Worm (Caenorhabditis elegans) whole organism, young adult: ENCODE results near the gene C46C2.5.

Experiments used
- C06A6.2 ChIP-seq: fragments of 200-800 bp; sonication (Bioruptor generic); conservative IDR thresholded peaks from 2 replicates; pipeline ENCODE4 v1.3.6; 2022; ENCODE audit warnings: missing genetic modification characterization, missing compliant biosample characterization
- F49E8.2 ChIP-seq: sonication (generic microtip); optimal IDR thresholded peaks from 3 replicates; lab custom pipeline; 2017; ENCODE audit warnings: missing genetic modification characterization, mild to moderate bottlenecking, missing compliant biosample characterization, antibody characterized with exemption, moderate library complexity; ENCODE audit not compliant: insufficient read depth
- F52B5.7 ChIP-seq: sonication (generic microtip); optimal IDR thresholded peaks from 2 replicates; lab custom pipeline; 2016; ENCODE audit warnings: mild to moderate bottlenecking, missing genetic modification characterization, missing compliant biosample characterization
- K11D2.4 ChIP-seq: fragments of 200-800 bp; sonication (Bioruptor generic); IDR thresholded peaks from 2 replicates; pipeline ENCODE4 v1.3.6; 2022; ENCODE audit warnings: missing genetic modification reagents, missing genetic modification characterization, missing compliant biosample characterization
- T07F8.4 ChIP-seq: sonication (generic microtip); optimal IDR thresholded peaks from 2 replicates; lab custom pipeline; 2016; ENCODE audit warnings: mild to moderate bottlenecking, missing genetic modification characterization, moderate library complexity, missing compliant biosample characterization
- Y53G8AR.9 ChIP-seq: fragments of 200-800 bp; sonication (Bioruptor generic); conservative IDR thresholded peaks from 2 replicates; pipeline ENCODE4 v1.3.6; 2022; ENCODE audit warnings: missing genetic modification reagents, missing genetic modification characterization, missing compliant biosample characterization
- Y67H2A.10 ChIP-seq: fragments of 200-800 bp; sonication (Bioruptor generic); conservative IDR thresholded peaks from 2 replicates; pipeline ENCODE4 v1.3.6; 2022; ENCODE audit warnings: missing genetic modification reagents, missing genetic modification characterization, missing compliant biosample characterization
- Y79H2A.3 ChIP-seq: fragments of 200-800 bp; sonication (Bioruptor generic); conservative IDR thresholded peaks from 2 replicates; pipeline ENCODE4 v1.3.6; 2022; ENCODE audit warnings: missing genetic modification reagents, missing genetic modification characterization, missing compliant biosample characterization
- akir-1 ChIP-seq: fragments of 200-800 bp; sonication (Bioruptor generic); optimal IDR thresholded peaks from 2 replicates; lab custom pipeline; 2018; ENCODE audit warnings: mild to moderate bottlenecking, missing genetic modification characterization, moderate library complexity, missing compliant biosample characterization
- ama-1 ChIP-seq, 3 experiments: fragments of 150-350 bp in 1 of 3; sonication (generic microtip) in 2 of 3; optimal IDR thresholded peaks; 2 replicates each; lab custom pipeline; 2014 to 2018; ENCODE audit warnings: missing biosample characterization in 2 of 3, missing genetic modification characterization in 2 of 3, missing genetic modification reagents in 2 of 3
- aptf-3 ChIP-seq: fragments of 200-800 bp; sonication (Bioruptor generic); IDR thresholded peaks from 2 replicates; pipeline ENCODE4 v1.3.6; 2022; ENCODE audit warnings: missing genetic modification characterization, missing compliant biosample characterization
- bed-1 ChIP-seq: fragments of 200-800 bp; sonication (Bioruptor generic); IDR thresholded peaks from 2 replicates; pipeline ENCODE4 v1.3.6; 2022; ENCODE audit warnings: missing genetic modification reagents, missing genetic modification characterization, missing compliant biosample characterization
- ccch-3 ChIP-seq: fragments of 200-800 bp; sonication (Bioruptor generic); optimal IDR thresholded peaks from 2 replicates; lab custom pipeline; 2018; ENCODE audit warnings: mild to moderate bottlenecking, missing genetic modification characterization, missing compliant biosample characterization
- ceh-40 ChIP-seq: fragments of 200-800 bp; sonication (Bioruptor generic); IDR thresholded peaks from 2 replicates; pipeline ENCODE4 v1.3.6; 2022; ENCODE audit warnings: missing genetic modification characterization, missing compliant biosample characterization
- chd-7 ChIP-seq: sonication (generic microtip); optimal IDR thresholded peaks from 2 replicates; lab custom pipeline; 2016; ENCODE audit warnings: mild to moderate bottlenecking, missing genetic modification characterization, moderate library complexity, missing compliant biosample characterization
- dpff-1 ChIP-seq: sonication (generic microtip); optimal IDR thresholded peaks from 2 replicates; lab custom pipeline; 2017; ENCODE audit warnings: mild to moderate bottlenecking, missing genetic modification characterization, missing compliant biosample characterization
- egl-18 ChIP-seq: fragments of 200-800 bp; sonication (Bioruptor generic); IDR thresholded peaks from 2 replicates; pipeline ENCODE4 v1.3.6; 2022; ENCODE audit warnings: missing genetic modification reagents, missing genetic modification characterization, missing compliant biosample characterization
- egrh-3 ChIP-seq: fragments of 200-800 bp; sonication (Bioruptor generic); IDR thresholded peaks from 2 replicates; pipeline ENCODE4 v1.3.6; 2022; ENCODE audit warnings: missing genetic modification reagents, missing genetic modification characterization, missing compliant biosample characterization
- fkh-3 ChIP-seq: sonication (generic microtip); optimal IDR thresholded peaks from 2 replicates; lab custom pipeline; 2016; ENCODE audit warnings: mild to moderate bottlenecking, missing genetic modification characterization, missing compliant biosample characterization
- hmg-1.2 ChIP-seq: fragments of 200-800 bp; sonication (Bioruptor generic); IDR thresholded peaks from 2 replicates; pipeline ENCODE4 v1.3.6; 2022; ENCODE audit warnings: missing genetic modification reagents, missing genetic modification characterization, missing compliant biosample characterization
- hrde-1 ChIP-seq: sonication (generic microtip); optimal IDR thresholded peaks from 2 replicates; lab custom pipeline; 2016; ENCODE audit warnings: missing genetic modification characterization, mild to moderate bottlenecking, missing compliant biosample characterization, moderate library complexity, missing genotype, missing genetic modification reagents, borderline replicate concordance
- lag-1 ChIP-seq: fragments of 200-800 bp; sonication (Bioruptor generic); IDR thresholded peaks from 2 replicates; pipeline ENCODE4 v1.3.6; 2022; ENCODE audit warnings: missing genetic modification reagents, missing genetic modification characterization, missing compliant biosample characterization
- lin-54 ChIP-seq: fragments of 200-800 bp; sonication (Bioruptor generic); optimal IDR thresholded peaks from 2 replicates; lab custom pipeline; 2018; ENCODE audit warnings: mild to moderate bottlenecking, missing genetic modification characterization, missing compliant biosample characterization
- mes-4 ChIP-seq: sonication (generic microtip); optimal IDR thresholded peaks from 2 replicates; lab custom pipeline; 2016; ENCODE audit warnings: missing genotype, missing genetic modification characterization, missing compliant biosample characterization
- mxl-1 ChIP-seq: sonication (generic microtip); optimal IDR thresholded peaks from 2 replicates; lab custom pipeline; 2016; ENCODE audit warnings: missing genetic modification characterization, missing compliant biosample characterization
- nfya-2 ChIP-seq: fragments of 200-800 bp; sonication (Bioruptor generic); IDR thresholded peaks from 2 replicates; pipeline ENCODE4 v1.3.6; 2022; ENCODE audit warnings: missing genetic modification reagents, missing genetic modification characterization, missing compliant biosample characterization
- nfyb-1 ChIP-seq: fragments of 200-800 bp; sonication (Bioruptor generic); IDR thresholded peaks from 2 replicates; pipeline ENCODE4 v1.3.6; 2022; ENCODE audit warnings: missing genetic modification reagents, missing genetic modification characterization, missing compliant biosample characterization
- nhr-80 ChIP-seq: sonication (generic microtip); optimal IDR thresholded peaks from 2 replicates; lab custom pipeline; 2016; ENCODE audit warnings: missing genetic modification characterization, missing compliant biosample characterization
- pha-4 ChIP-seq: fragments of 150-350 bp; sonication (generic microtip); optimal IDR thresholded peaks from 2 replicates; lab custom pipeline; 2014; ENCODE audit warnings: missing biosample characterization, missing genetic modification reagents, missing genetic modification characterization
- rec-8 ChIP-seq, 2 experiments: sonication (generic microtip); optimal IDR thresholded peaks; 2 replicates each; lab custom pipeline; 2016; ENCODE audit warnings: mild to moderate bottlenecking in 2 of 2, missing genetic modification characterization in 2 of 2, missing genetic modification reagents in 2 of 2, missing genotype in 2 of 2, missing biosample characterization in 1 of 2, missing compliant biosample characterization in 1 of 2, moderate library complexity in 1 of 2
- repo-1 ChIP-seq: sonication (generic microtip); optimal IDR thresholded peaks from 2 replicates; lab custom pipeline; 2017; ENCODE audit warnings: mild to moderate bottlenecking, missing genetic modification characterization, missing compliant biosample characterization
- snpc-1.1 ChIP-seq: sonication (generic microtip); optimal IDR thresholded peaks from 2 replicates; lab custom pipeline; 2017; ENCODE audit warnings: missing genetic modification characterization, mild to moderate bottlenecking, missing compliant biosample characterization, antibody characterized with exemption, moderate library complexity, missing genotype, missing genetic modification reagents; ENCODE audit not compliant: insufficient read depth
- snpc-4 ChIP-seq, 5 experiments: fragments of 150-350 bp in 1 of 5; sonication (generic microtip) in 4 of 5; optimal IDR thresholded peaks; 2 replicates each; lab custom pipeline; 2014 to 2018; ENCODE audit warnings: missing genetic modification characterization in 5 of 5, missing biosample characterization in 3 of 5, antibody characterized with exemption in 2 of 5, mild to moderate bottlenecking in 2 of 5, missing compliant biosample characterization in 2 of 5, missing genotype in 2 of 5, moderate library complexity in 2 of 5, missing genetic modification reagents in 1 of 5
- unc-130 ChIP-seq: sonication (generic microtip); optimal IDR thresholded peaks from 2 replicates; lab custom pipeline; 2016; ENCODE audit warnings: missing genetic modification reagents, missing genetic modification characterization, missing compliant biosample characterization
- zfh-2 ChIP-seq: fragments of 200-800 bp; sonication (Bioruptor generic); conservative IDR thresholded peaks from 2 replicates; pipeline ENCODE4 v1.3.6; 2022; ENCODE audit warnings: missing genetic modification reagents, missing genetic modification characterization, missing compliant biosample characterization
- ztf-26 ChIP-seq: sonication (generic microtip); optimal IDR thresholded peaks from 2 replicates; lab custom pipeline; 2017; ENCODE audit warnings: missing genetic modification characterization, missing compliant biosample characterization

The C46C2.5 gene

DNA sequence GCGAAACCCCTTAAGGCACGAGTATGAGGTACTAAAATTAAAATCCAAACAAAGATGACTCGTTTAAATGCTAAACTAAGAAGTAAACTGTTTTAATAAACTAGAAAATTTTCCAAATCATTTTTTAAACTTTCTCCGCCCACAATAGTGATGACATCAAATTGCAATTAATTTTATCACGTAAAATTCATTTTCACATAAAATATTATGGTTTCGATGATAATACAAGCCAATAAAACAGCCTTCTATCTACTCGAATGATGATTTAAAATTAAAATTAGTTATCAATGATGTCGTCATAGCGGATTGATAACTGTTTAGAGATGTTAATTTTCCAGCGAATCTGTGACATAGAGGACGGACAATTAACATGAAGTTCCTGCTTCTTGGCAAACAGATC lies 26.7 kb downstream of the C46C2.5 start, which contains the start of gene C07C7.3 (continued):
- no peak for TF ChIP-seq mxl-1 (tag; lab: Kevin White, UChicago)
- TF ChIP-seq, all 124 proteins: peak for 0

DNA sequence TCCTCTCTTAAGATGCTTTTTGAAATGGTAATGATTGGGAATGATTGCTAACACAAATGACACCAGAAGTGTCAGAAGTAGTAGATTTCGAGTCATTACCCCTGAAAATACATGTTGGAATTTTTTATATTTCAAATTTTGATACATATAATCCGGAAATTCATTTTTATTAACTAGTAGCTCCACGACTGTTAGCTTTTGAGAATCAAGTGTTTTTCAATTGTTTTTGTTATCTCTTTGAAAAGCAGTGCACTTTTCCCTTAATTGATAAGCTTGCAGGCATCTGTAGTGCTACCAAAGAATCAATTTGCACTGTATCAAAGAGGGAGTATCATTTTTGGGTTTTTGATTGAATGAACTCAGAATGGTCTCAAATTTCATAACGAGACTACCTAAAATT lies 27.4 kb downstream of the C46C2.5 start, which contains the start of gene pcp-2:
pcp-2 (minus strand) TSS at position 101 of the 400 bp plus-strand sequence.
- TF ChIP-seq rec-8 (tag; optimal IDR thresholded peaks at IDR 0.05; lab: Kevin White, UChicago) (no peak), T07F8.4 (tag; lab: Kevin White, UChicago) (no peak), ceh-40 (GFP tag; lab: Robert Waterston, UW) (no peak), unc-130 (GFP tag; lab: Kevin White, UChicago) (no peak), fkh-3 (tag; lab: Kevin White, UChicago) (no peak), Y67H2A.10 (GFP tag; lab: Robert Waterston, UW) (no peak), ccch-3 (GFP tag; lab: Kevin White, UChicago) (no peak), snpc-4 (GFP tag; optimal IDR thresholded peaks at IDR 0.05; lab: Kevin White, UChicago) (no peak), snpc-4 (tag; optimal IDR thresholded peaks at IDR 0.05; lab: Kevin White, UChicago) (no peak), dpff-1 (tag; lab: Kevin White, UChicago) (no peak), pha-4 (tag; lab: Kevin White, UChicago) (no peak), aptf-3 (GFP tag; lab: Robert Waterston, UW) (no peak), repo-1 (tag; lab: Kevin White, UChicago) (no peak), hrde-1 (tag; lab: Kevin White, UChicago) (no peak), akir-1 (GFP tag; lab: Kevin White, UChicago) (no peak), chd-7 (no peak), bed-1 (GFP tag; lab: Robert Waterston, UW) (no peak), nfya-2 (GFP tag; lab: Robert Waterston, UW) (no peak), hmg-1.2 (GFP tag; lab: Robert Waterston, UW) (no peak), ama-1 (optimal IDR thresholded peaks at IDR 0.05; lab: Kevin White, UChicago) (no peak), ama-1 (GFP tag; optimal IDR thresholded peaks at IDR 0.05; lab: Kevin White, UChicago) (no peak), nfyb-1 (no peak)

DNA sequence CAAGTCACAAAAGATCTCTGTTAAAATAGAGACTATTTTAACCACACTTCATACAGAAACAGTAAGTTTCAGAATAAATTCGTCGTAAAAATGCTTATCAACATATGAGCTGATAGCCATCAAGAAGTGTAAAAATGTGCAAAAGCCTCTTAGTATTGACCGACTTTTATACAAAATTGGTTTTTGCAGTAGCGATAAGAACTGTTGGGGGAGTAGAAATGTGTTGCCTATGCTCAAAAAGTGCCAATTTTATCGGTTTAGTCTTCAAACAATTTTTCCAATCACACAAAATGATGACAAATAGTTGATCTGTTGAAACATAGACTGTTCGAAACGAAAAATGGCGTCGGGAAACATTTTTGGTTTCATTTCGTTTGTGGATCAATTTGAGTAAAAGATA lies 32.6 kb downstream of the C46C2.5 start:
- TF ChIP-seq nhr-80 (tag; lab: Kevin White, UChicago) (peak; percentile 96), egrh-3 (no peak)
- TF ChIP-seq, all 124 proteins: peak for 1

DNA sequence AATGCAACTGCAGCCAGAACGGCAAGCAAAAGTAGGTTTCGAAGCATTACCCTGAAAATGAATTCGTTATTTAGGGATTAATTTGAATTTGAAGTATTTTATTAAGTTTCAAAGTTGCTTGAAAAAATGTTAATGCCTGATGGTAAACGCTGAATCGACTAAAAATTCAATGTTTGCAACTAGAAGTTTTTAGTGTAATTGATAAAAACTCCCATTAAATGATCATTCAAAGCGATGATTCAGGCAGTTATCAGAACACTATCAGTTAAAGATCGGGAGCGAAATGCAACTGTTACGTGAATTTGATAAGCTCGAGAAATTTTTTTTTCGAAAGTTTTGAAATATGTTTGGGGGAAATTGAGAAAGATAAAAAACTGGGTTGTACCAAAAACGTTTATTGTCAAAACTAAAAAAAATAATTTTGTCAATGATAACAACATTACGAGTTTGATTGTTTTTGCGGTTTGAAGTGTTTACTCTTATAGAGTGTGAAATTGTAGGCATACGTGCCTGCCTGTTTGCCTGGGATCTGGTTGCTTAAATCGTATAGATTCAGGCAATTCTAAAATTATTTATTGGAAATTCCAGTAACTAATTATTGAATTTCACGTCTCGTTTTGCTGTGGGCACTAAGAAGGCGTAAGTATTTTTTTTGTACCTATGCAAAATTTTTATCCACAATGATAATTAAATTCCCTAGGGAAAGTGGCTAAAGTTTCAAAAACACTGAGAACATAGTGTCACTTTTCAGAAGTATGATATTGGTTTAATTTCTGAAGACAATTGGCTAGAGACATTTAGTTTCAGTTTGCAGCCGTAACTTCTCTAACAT lies 33.2 kb downstream of the C46C2.5 start, which contains the start of gene pcp-3:
pcp-3 (minus strand) TSS at position 51 of the 832 bp plus-strand sequence.
- peak; percentile 55 for TF ChIP-seq nhr-80 (tag; lab: Kevin White, UChicago)
- TF ChIP-seq ama-1 (optimal IDR thresholded peaks at IDR 0.05; lab: Kevin White, UChicago) = no peak
- TF ChIP-seq ama-1 (GFP tag; optimal IDR thresholded peaks at IDR 0.05; lab: Kevin White, UChicago) = no peak

DNA sequence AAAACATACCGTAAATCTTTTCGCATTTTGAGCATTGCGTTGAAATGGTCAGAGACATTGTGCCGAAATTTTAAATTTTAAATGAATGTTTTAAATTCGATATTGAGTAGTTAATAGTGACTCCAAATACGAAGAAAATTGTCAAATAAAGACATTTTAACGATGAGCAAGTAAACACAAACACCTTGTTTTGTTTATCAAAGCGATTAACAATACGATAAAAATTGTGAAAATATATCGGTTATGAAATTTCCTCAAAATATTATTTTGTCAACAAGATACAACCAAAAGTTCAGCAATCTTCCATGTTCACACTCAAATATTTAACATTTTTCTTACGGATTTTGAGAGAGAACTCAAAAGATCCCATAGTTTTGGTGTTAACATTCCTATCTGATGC lies 38.2 kb downstream of the C46C2.5 start, which contains the start of gene F23B2.10:
F23B2.10 (minus strand) TSS at position 101 of the 400 bp plus-strand sequence.
- no peak for TF ChIP-seq ccch-3 (GFP tag; lab: Kevin White, UChicago)
- TF ChIP-seq F49E8.2 (tag; lab: Kevin White, UChicago) = no peak
- no peak for TF ChIP-seq ama-1 (optimal IDR thresholded peaks at IDR 0.05; lab: Kevin White, UChicago)
- no peak for TF ChIP-seq ama-1 (GFP tag; optimal IDR thresholded peaks at IDR 0.05; lab: Kevin White, UChicago)
- TF ChIP-seq F52B5.7 = no peak
- TF ChIP-seq K11D2.4 (GFP tag; lab: Robert Waterston, UW) = no peak
- TF ChIP-seq nhr-80 (tag; lab: Kevin White, UChicago) = no peak
- TF ChIP-seq ztf-26 (tag; lab: Kevin White, UChicago) = no peak
- no peak for TF ChIP-seq pha-4 (tag; lab: Kevin White, UChicago)
- no peak for TF ChIP-seq zfh-2 (GFP tag; lab: Robert Waterston, UW)
- TF ChIP-seq egl-18 (GFP tag; lab: Robert Waterston, UW) = no peak
- TF ChIP-seq mes-4 (tag; lab: Kevin White, UChicago) = no peak
- no peak for TF ChIP-seq Y53G8AR.9 (GFP tag; lab: Robert Waterston, UW)
- no peak for TF ChIP-seq lag-1 (GFP tag; lab: Robert Waterston, UW)
- TF ChIP-seq C06A6.2 (GFP tag; lab: Robert Waterston, UW) = no peak
- TF ChIP-seq Y79H2A.3 (GFP tag; lab: Robert Waterston, UW) = no peak
- no peak for TF ChIP-seq snpc-4 (GFP tag; optimal IDR thresholded peaks at IDR 0.05; lab: Kevin White, UChicago)
- TF ChIP-seq snpc-4 (tag; optimal IDR thresholded peaks at IDR 0.05; lab: Kevin White, UChicago) = no peak
- no peak for TF ChIP-seq dpff-1 (tag; lab: Kevin White, UChicago)
- TF ChIP-seq snpc-1.1 (tag; lab: Kevin White, UChicago) = no peak
- TF ChIP-seq lin-54 = no peak
- no peak for TF ChIP-seq akir-1 (GFP tag; lab: Kevin White, UChicago)
